Worm (Caenorhabditis elegans): ENCODE measurements around the gene lido-14.

DNA sequence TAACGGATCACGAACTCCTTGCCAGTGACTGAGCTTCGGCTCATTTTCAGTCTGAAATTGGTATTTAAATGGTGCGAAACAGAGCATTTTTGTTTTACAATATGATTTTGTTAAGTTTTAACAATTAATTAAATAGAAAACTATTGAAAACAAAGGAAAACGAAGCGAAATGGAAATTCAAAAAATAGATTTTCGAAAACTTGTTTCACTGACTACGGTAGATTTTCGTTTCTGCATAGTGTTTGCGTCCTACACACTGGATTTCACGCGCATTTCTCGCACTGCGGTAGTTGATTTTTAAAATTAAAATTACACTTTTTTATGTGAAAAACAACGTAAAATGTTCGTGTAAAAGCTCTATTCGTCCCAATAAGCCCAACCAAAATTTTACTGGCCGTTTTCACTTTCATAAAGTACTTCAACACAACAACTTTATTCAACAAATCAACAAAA is 12.6 kb upstream of the lido-14 start, which contains the start of gene bath-30:
- no peak for TF ChIP-seq daf-19 (GFP tag; conservative IDR thresholded peaks at IDR 0.05)
- no peak for TF ChIP-seq nhr-76 (tag; optimal IDR thresholded peaks at IDR 0.05)
- TF ChIP-seq nhr-42 (GFP tag; IDR thresholded peaks at IDR 0.05): no peak
- no peak for TF ChIP-seq lin-15B (tag; optimal IDR thresholded peaks at IDR 0.05)
- no peak for TF ChIP-seq F37D6.2 (tag; optimal IDR thresholded peaks at IDR 0.05)

Data from whole organism, L4 larva.